Fruit fly (Drosophila melanogaster) whole organism, wandering third instar larva: Measurements from ENCODE around the gene Set8.
A peak's percentile ranks its signal among the peaks of the same experiment; 100 is the strongest.

ENCODE experiments used
- Abd-B ChIP-seq: fragments of >200 bp; optimal IDR thresholded peaks from 2 replicates; lab custom pipeline; 2017; ENCODE audit warnings: missing biosample characterization, missing genetic modification characterization
- CG32264 ChIP-seq: fragments of 200-800 bp; sonication (Bioruptor generic); optimal IDR thresholded peaks from 2 replicates; lab custom pipeline; 2016; ENCODE audit warnings: missing biosample characterization, missing genetic modification characterization
- CG9705 ChIP-seq: fragments of 200-800 bp; sonication (Bioruptor generic); optimal IDR thresholded peaks from 2 replicates; lab custom pipeline; 2018; ENCODE audit warnings: missing biosample characterization, mild to moderate bottlenecking, missing genetic modification characterization
- CrebA ChIP-seq: fragments of 200-800 bp; sonication (Bioruptor generic); optimal IDR thresholded peaks from 2 replicates; lab custom pipeline; 2016; ENCODE audit warnings: missing biosample characterization, mild to moderate bottlenecking, missing genetic modification characterization, borderline replicate concordance
- Dfd ChIP-seq: fragments of >200 bp; optimal IDR thresholded peaks from 2 replicates; lab custom pipeline; 2017; ENCODE audit warnings: missing biosample characterization, missing genetic modification characterization
- Dif ChIP-seq: fragments of 200-275, 200-300 bp; sonication (Bioruptor generic); optimal IDR thresholded peaks from 2 replicates; lab custom pipeline; 2018; ENCODE audit warnings: missing biosample characterization, missing genetic modification characterization; ENCODE audit not compliant: partially characterized antibody
- GATAd ChIP-seq: sonication (Bioruptor generic); optimal IDR thresholded peaks from 2 replicates; lab custom pipeline; 2016; ENCODE audit warnings: missing biosample characterization, missing genetic modification characterization
- HLH106 ChIP-seq: fragments of 200-800 bp; optimal IDR thresholded peaks from 3 replicates; lab custom pipeline; 2019; ENCODE audit warnings: missing biosample characterization, mild to moderate bottlenecking, missing genetic modification characterization, moderate library complexity
- Hnf4 ChIP-seq: fragments of 200-800 bp; sonication (Bioruptor generic); optimal IDR thresholded peaks from 2 replicates; lab custom pipeline; 2016; ENCODE audit warnings: missing biosample characterization, mild to moderate bottlenecking, missing genetic modification characterization
- Hr78 ChIP-seq: fragments of >200 bp; optimal IDR thresholded peaks from 2 replicates; lab custom pipeline; 2017; ENCODE audit warnings: missing biosample characterization, missing genetic modification characterization
- Hr83 ChIP-seq: fragments of 200-300 bp; sonication (Bioruptor generic); optimal IDR thresholded peaks from 2 replicates; lab custom pipeline; 2016; ENCODE audit warnings: missing biosample characterization, mild to moderate bottlenecking, missing genetic modification characterization, moderate library complexity; ENCODE audit not compliant: poor library complexity, severe bottlenecking
- Jra ChIP-seq: sonication (Bioruptor generic); optimal IDR thresholded peaks from 2 replicates; lab custom pipeline; 2016; ENCODE audit warnings: missing biosample characterization, missing genetic modification characterization
- Mio ChIP-seq: sonication (Bioruptor generic); optimal IDR thresholded peaks from 2 replicates; lab custom pipeline; 2016; ENCODE audit warnings: missing biosample characterization, missing genetic modification characterization
- Myc ChIP-seq: fragments of >200 bp; optimal IDR thresholded peaks from 2 replicates; lab custom pipeline; 2017
- N ChIP-seq: fragments of >200 bp; optimal IDR thresholded peaks from 2 replicates; lab custom pipeline; 2018; ENCODE audit warnings: missing biosample characterization, missing external identifiers, missing genetic modification characterization
- OdsH ChIP-seq: fragments of 200-800 bp; sonication (Bioruptor generic); optimal IDR thresholded peaks from 2 replicates; lab custom pipeline; 2016; ENCODE audit warnings: missing biosample characterization, mild to moderate bottlenecking, missing genetic modification characterization
- Rel ChIP-seq, 2 experiments: fragments of 200-800 bp; sonication (Bioruptor generic) in 1 of 2; optimal IDR thresholded peaks; 2 replicates in 1 of 2; 3 replicates in 1 of 2; lab custom pipeline; 2016 to 2019; ENCODE audit warnings: mild to moderate bottlenecking in 2 of 2, missing biosample characterization in 2 of 2, missing genetic modification characterization in 2 of 2, moderate library complexity in 1 of 2
- Sp1 ChIP-seq: fragments of 200-800 bp; sonication (Bioruptor generic); optimal IDR thresholded peaks from 3 replicates; lab custom pipeline; 2019; ENCODE audit warnings: missing biosample characterization, mild to moderate bottlenecking, missing genetic modification characterization, moderate library complexity
- Vsx2 ChIP-seq: fragments of 200-300, 225-300 bp; sonication (Bioruptor generic); optimal IDR thresholded peaks from 2 replicates; lab custom pipeline; 2018; ENCODE audit warnings: missing biosample characterization, missing genetic modification characterization; ENCODE audit not compliant: partially characterized antibody
- br ChIP-seq: fragments of 200-800 bp; sonication (Bioruptor generic); optimal IDR thresholded peaks from 2 replicates; lab custom pipeline; 2016; ENCODE audit warnings: missing biosample characterization, missing genetic modification characterization
- brk ChIP-seq: fragments of 200-800 bp; sonication (Bioruptor generic); optimal IDR thresholded peaks from 2 replicates; lab custom pipeline; 2016; ENCODE audit warnings: missing biosample characterization, mild to moderate bottlenecking, missing genetic modification characterization
- dl ChIP-seq, 2 experiments: fragments of 175-275, 200-275 bp in 1 of 2; fragments of 200-275 bp in 1 of 2; sonication (Bioruptor generic); optimal IDR thresholded peaks; lab custom pipeline; 2018; ENCODE audit warnings: mild to moderate bottlenecking in 2 of 2, missing biosample characterization in 2 of 2, missing genetic modification characterization in 2 of 2, moderate library complexity in 2 of 2; ENCODE audit not compliant: partially characterized antibody in 2 of 2, insufficient read depth in 1 of 2
- dmrt93B ChIP-seq: fragments of 200-800 bp; sonication (Bioruptor generic); optimal IDR thresholded peaks from 2 replicates; lab custom pipeline; 2018; ENCODE audit warnings: missing biosample characterization, mild to moderate bottlenecking, missing genetic modification characterization
- dsf ChIP-seq: sonication (Bioruptor generic); optimal IDR thresholded peaks from 2 replicates; lab custom pipeline; 2016; ENCODE audit warnings: missing biosample characterization, missing genetic modification characterization, borderline replicate concordance
- ey ChIP-seq: fragments of 200-800 bp; sonication (Bioruptor generic); optimal IDR thresholded peaks from 2 replicates; lab custom pipeline; 2016; ENCODE audit warnings: missing biosample characterization, missing genetic modification characterization
- foxo ChIP-seq, 2 experiments: fragments of 200-800 bp; sonication (Bioruptor generic); optimal IDR thresholded peaks; 2 replicates in 1 of 2; 3 replicates in 1 of 2; lab custom pipeline; 2016 to 2017; ENCODE audit warnings: missing biosample characterization in 2 of 2, missing genetic modification characterization in 2 of 2
- fru ChIP-seq: fragments of 200-800 bp; sonication (Bioruptor generic); optimal IDR thresholded peaks from 3 replicates; lab custom pipeline; 2016; ENCODE audit warnings: missing biosample characterization, mild to moderate bottlenecking, missing genetic modification characterization
- h ChIP-seq: fragments of 200-800 bp; sonication (Bioruptor generic); optimal IDR thresholded peaks from 3 replicates; lab custom pipeline; 2016; ENCODE audit warnings: missing biosample characterization, mild to moderate bottlenecking, missing genetic modification characterization
- jim ChIP-seq: fragments of 175-275, 200-325 bp; sonication (Bioruptor generic); optimal IDR thresholded peaks from 2 replicates; lab custom pipeline; 2016; ENCODE audit warnings: missing biosample characterization, mild to moderate bottlenecking, missing genetic modification characterization
- lola ChIP-seq: fragments of >200 bp; optimal IDR thresholded peaks from 2 replicates; lab custom pipeline; 2017; ENCODE audit warnings: missing biosample characterization, missing genetic modification characterization
- pan ChIP-seq: fragments of >200 bp; optimal IDR thresholded peaks from 2 replicates; lab custom pipeline; 2017
- psq ChIP-seq: fragments of 200-800 bp; sonication (Bioruptor generic); optimal IDR thresholded peaks from 3 replicates; lab custom pipeline; 2017; ENCODE audit warnings: missing biosample characterization, mild to moderate bottlenecking, missing genetic modification characterization, moderate library complexity
- rgr ChIP-seq: fragments of 200-800 bp; sonication (Bioruptor generic); optimal IDR thresholded peaks from 3 replicates; lab custom pipeline; 2016; ENCODE audit warnings: missing biosample characterization, mild to moderate bottlenecking, missing genetic modification characterization
- sage ChIP-seq: fragments of 200-800 bp; sonication (Bioruptor generic); optimal IDR thresholded peaks from 2 replicates; lab custom pipeline; 2016; ENCODE audit warnings: missing biosample characterization, mild to moderate bottlenecking, missing genetic modification characterization
- sv ChIP-seq: fragments of 200-800 bp; sonication (Bioruptor generic); optimal IDR thresholded peaks from 3 replicates; lab custom pipeline; 2016; ENCODE audit warnings: missing biosample characterization, missing genetic modification characterization
- tai ChIP-seq: sonication (Bioruptor generic); optimal IDR thresholded peaks from 2 replicates; lab custom pipeline; 2016; ENCODE audit warnings: missing biosample characterization, missing genetic modification characterization
- usp ChIP-seq: fragments of >200 bp; optimal IDR thresholded peaks from 2 replicates; lab custom pipeline; 2017; ENCODE audit warnings: missing biosample characterization, missing genetic modification characterization
- woc ChIP-seq: sonication (Bioruptor generic); optimal IDR thresholded peaks from 2 replicates; lab custom pipeline; 2016; ENCODE audit warnings: missing biosample characterization, mild to moderate bottlenecking, missing genetic modification characterization

Set8 gene

dm6 chr3R:14315912-14316444 lies at the start of gene Set8:
Gene Set8, plus strand, starts transcription at chr3R:14316038.
- peak; percentile 96 for TF ChIP-seq psq
- TF ChIP-seq jim (GFP tag; lab: Kevin White, UChicago), result peak; percentile 93
- TF ChIP-seq Rel (GFP tag; optimal IDR thresholded peaks at IDR 0.05; lab: Kevin White, UChicago), result no peak
- TF ChIP-seq Rel (tag; optimal IDR thresholded peaks at IDR 0.05; lab: Kevin White, UChicago), result peak; percentile 97
- no peak for TF ChIP-seq h (GFP tag; lab: Kevin White, UChicago)
- TF ChIP-seq lola (GFP tag; lab: Kevin White, UChicago), result no peak
- TF ChIP-seq, all 38 proteins: peak for 3

dm6 chr3R:14275519-14276172 lies 40.2 kb upstream of the Set8 start:
- TF ChIP-seq Hr83 (GFP tag; lab: Kevin White, UChicago) (no peak), dmrt93B (GFP tag; lab: Kevin White, UChicago) (peak; percentile 0), HLH106 (peak; percentile 49), foxo (GFP tag; optimal IDR thresholded peaks at IDR 0.05; lab: Kevin White, UChicago) (peak in 1 of 2 experiments; percentile 59), Vsx2 (GFP tag; lab: Kevin White, UChicago) (peak; percentile 92), psq (peak; percentile 64), Hr78 (no peak), Dif (GFP tag; lab: Kevin White, UChicago) (peak; percentile 52), OdsH (GFP tag; lab: Kevin White, UChicago) (peak; percentile 61), Sp1 (peak; percentile 74), fru (GFP tag; lab: Kevin White, UChicago) (no peak)

- TF ChIP-seq OdsH (GFP tag; lab: Kevin White, UChicago) (peak; percentile 95), pan (lab: Kevin White, UChicago) (no peak), sage (GFP tag; lab: Kevin White, UChicago) (peak; percentile 93), CG9705 (peak; percentile 94), CrebA (GFP tag; lab: Kevin White, UChicago) (peak; percentile 92), tai (GFP tag; lab: Kevin White, UChicago) (no peak), dl (GFP tag; optimal IDR thresholded peaks at IDR 0.05; lab: Kevin White, UChicago; ENCODE audit: insufficient read depth in 1 of 2, partially characterized antibody in 2 of 2) (peak in 1 of 2 experiments; percentile 20), dmrt93B (GFP tag; lab: Kevin White, UChicago) (peak; percentile 82), Jra (GFP tag; lab: Kevin White, UChicago) (peak; percentile 82), lola (GFP tag; lab: Kevin White, UChicago) (no peak), Rel (GFP tag; optimal IDR thresholded peaks at IDR 0.05; lab: Kevin White, UChicago) (peak; percentile 94), Rel (tag; optimal IDR thresholded peaks at IDR 0.05; lab: Kevin White, UChicago) (peak; percentile 87), sv (GFP tag; lab: Kevin White, UChicago) (peak; percentile 62), br (GFP tag; lab: Kevin White, UChicago) (peak; percentile 90), rgr (GFP tag; lab: Kevin White, UChicago) (peak; percentile 95), Mio (GFP tag; lab: Kevin White, UChicago) (no peak), foxo (GFP tag; optimal IDR thresholded peaks at IDR 0.05; lab: Kevin White, UChicago) (peak; percentile 58 to 96), CG32264 (GFP tag; lab: Kevin White, UChicago) (peak; percentile 65), GATAd (GFP tag; lab: Kevin White, UChicago) (peak; percentile 59), h (GFP tag; lab: Kevin White, UChicago) (peak; percentile 96), dsf (peak; percentile 74), Dfd (GFP tag; lab: Kevin White, UChicago) (no peak), Dif (GFP tag; lab: Kevin White, UChicago) (no peak), usp (no peak), HLH106 (peak; percentile 97), N (GFP tag; lab: Kevin White, UChicago) (no peak), ey (peak; percentile 85), Hr83 (GFP tag; lab: Kevin White, UChicago) (no peak), psq (peak; percentile 93), Myc (lab: Kevin White, UChicago) (no peak), Hnf4 (peak; percentile 92), Abd-B (GFP tag; lab: Kevin White, UChicago) (no peak), fru (GFP tag; lab: Kevin White, UChicago) (peak; percentile 91), Vsx2 (GFP tag; lab: Kevin White, UChicago) (no peak), Hr78 (no peak), Sp1 (peak; percentile 98), brk (GFP tag; lab: Kevin White, UChicago) (peak; percentile 96), jim (GFP tag; lab: Kevin White, UChicago) (no peak), woc (GFP tag; lab: Kevin White, UChicago) (peak; percentile 86)
Measured at dm6 chr3R:14277894-14278522, 37.8 kb upstream of the Set8 start.
